Fruit fly (Drosophila melanogaster) ovary, adult (tissue): ENCODE data around the gene CG34345.

ENCODE experiments used
- CG17801 ChIP-seq: fragments of 200-800 bp; optimal IDR thresholded peaks from 2 replicates; lab custom pipeline; 2019; ENCODE audit warnings: missing biosample characterization, mild to moderate bottlenecking, missing genetic modification characterization, moderate library complexity; ENCODE audit not compliant: partially characterized antibody

CG34345 gene

dm6 chr2L:6622642-6623162 lies at the start of gene CG34345:
CG34345 (plus strand) TSS chr2L:6623112.
- TF ChIP-seq CG17801: no peak

- no peak for TF ChIP-seq CG17801
Measured at dm6 chr2L:6579045-6579444, 43.9 kb upstream of the CG34345 start.

dm6 chr2L:6584346-6584745 lies 38.6 kb upstream of the CG34345 start:
- TF ChIP-seq CG17801: no peak

dm6 chr2L:6595027-6595426 lies 27.9 kb upstream of the CG34345 start:
- TF ChIP-seq CG17801: no peak

- no peak for TF ChIP-seq CG17801
Measured at dm6 chr2L:6601018-6601505, 21.9 kb upstream of the CG34345 start, which contains the start of gene Dpp10. Dpp10 (minus strand) TSS chr2L:6601068.

- peak; percentile 66 for TF ChIP-seq CG17801
Measured at dm6 chr2L:6610683-6611373, 12.1 kb upstream of the CG34345 start, which contains the start of gene CG11050. CG11050 (plus strand) TSS chr2L:6611011.

dm6 chr2L:6611374-6612005 lies 11.4 kb upstream of the CG34345 start:
- TF ChIP-seq CG17801: no peak

dm6 chr2L:6612477-6613004 lies 10.4 kb upstream of the CG34345 start:
- TF ChIP-seq CG17801: peak; percentile 100

- no peak for TF ChIP-seq CG17801
Measured at dm6 chr2L:6613156-6613555, 9.8 kb upstream of the CG34345 start.

- no peak for TF ChIP-seq CG17801
Measured at dm6 chr2L:6614229-6614935, 8.5 kb upstream of the CG34345 start.

dm6 chr2L:6621600-6621999 lies 1.3 kb upstream of the CG34345 start, which contains the start of gene DIP-iota:
DIP-iota (minus strand) TSS chr2L:6621700.
- no peak for TF ChIP-seq CG17801

- peak; percentile 15 for TF ChIP-seq CG17801
Measured at dm6 chr2L:6622031-6622430, 881 bp upstream of the CG34345 start.

- TF ChIP-seq CG17801: no peak
Measured at dm6 chr2L:6632307-6632706, 9.4 kb downstream of the CG34345 start, which contains the start of gene Oatp26F. Oatp26F (minus strand) TSS chr2L:6632407.

- no peak for TF ChIP-seq CG17801
Measured at dm6 chr2L:6643218-6643756, 20.4 kb downstream of the CG34345 start.

- TF ChIP-seq CG17801: peak; percentile 80
Measured at dm6 chr2L:6644421-6645059, 21.6 kb downstream of the CG34345 start.
